Worm (Caenorhabditis elegans): ENCODE results near the gene spat-2.
A peak's percentile ranks its signal among the peaks of the same experiment; 100 is the strongest.

The spat-2 gene

DNA sequence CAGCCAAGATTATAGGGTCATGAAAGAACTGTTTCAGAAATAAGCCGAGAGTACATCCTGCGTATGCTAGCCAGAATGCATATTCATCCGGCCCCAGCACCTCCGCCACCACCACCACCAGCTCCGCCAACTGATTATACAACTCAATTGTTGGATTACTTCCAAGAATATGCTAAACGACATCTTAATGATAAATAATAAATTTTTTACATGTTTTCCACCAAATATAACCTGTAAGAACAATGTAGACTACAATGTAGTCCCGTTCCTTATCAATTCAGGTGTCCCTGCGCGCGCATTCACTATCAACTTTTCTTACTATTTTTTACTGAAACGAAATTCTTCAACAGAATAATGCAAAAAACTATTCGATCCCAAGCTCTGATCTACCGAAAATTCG is 3.9 kb upstream of the spat-2 start, which contains the start of gene Y48A6B.9:
TSS of gene Y48A6B.9 (plus strand) at position 301 of the 400 bp plus-strand sequence.
- no peak for TF ChIP-seq ets-7 (tag; optimal IDR thresholded peaks at IDR 0.05)
- no peak for TF ChIP-seq ceh-36 (tag; optimal IDR thresholded peaks at IDR 0.05)
- TF ChIP-seq ceh-13 (GFP tag; optimal IDR thresholded peaks at IDR 0.05): no peak
- no peak for TF ChIP-seq flt-1 (GFP tag; IDR thresholded peaks at IDR 0.05)
- TF ChIP-seq aly-1 (tag; optimal IDR thresholded peaks at IDR 0.05): no peak
- TF ChIP-seq F13C5.2 (tag; optimal IDR thresholded peaks at IDR 0.05): no peak
- no peak for TF ChIP-seq B0310.2 (tag; optimal IDR thresholded peaks at IDR 0.05)
- TF ChIP-seq pes-1 (GFP tag; IDR thresholded peaks at IDR 0.05): no peak
- TF ChIP-seq tbx-37 (GFP tag; conservative IDR thresholded peaks at IDR 0.05): no peak
- TF ChIP-seq hmg-4 (GFP tag; optimal IDR thresholded peaks at IDR 0.05): no peak
- TF ChIP-seq hnd-1 (tag; optimal IDR thresholded peaks at IDR 0.05): no peak
- TF ChIP-seq tra-4 (tag; optimal IDR thresholded peaks at IDR 0.05): no peak
- TF ChIP-seq ama-1 (optimal IDR thresholded peaks at IDR 0.05): no peak
- no peak for TF ChIP-seq hmbx-1 (tag; optimal IDR thresholded peaks at IDR 0.05)
- TF ChIP-seq scrt-1 (GFP tag; IDR thresholded peaks at IDR 0.05): no peak
- TF ChIP-seq tbx-11 (GFP tag; IDR thresholded peaks at IDR 0.05): no peak
- no peak for TF ChIP-seq sea-1 (GFP tag; conservative IDR thresholded peaks at IDR 0.05)

DNA sequence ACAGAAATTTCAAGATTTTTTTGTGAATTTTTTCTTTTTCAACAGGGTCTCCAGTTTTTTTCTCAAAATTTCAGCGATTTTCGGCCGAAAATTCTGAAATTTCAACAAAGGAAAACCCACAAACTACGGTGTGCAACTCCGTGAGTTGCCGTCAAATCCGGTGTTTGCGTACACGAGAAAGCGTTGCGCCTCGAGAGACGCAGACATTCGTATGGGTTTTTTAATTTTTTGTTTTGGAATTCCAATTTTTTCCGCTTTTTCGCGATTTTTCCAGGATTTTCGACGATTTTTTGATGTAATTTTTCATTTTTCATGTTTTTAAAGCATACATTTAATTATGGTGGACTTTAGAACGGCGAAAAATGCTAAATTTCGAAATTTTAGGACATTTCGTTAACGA is 608 bp upstream of the spat-2 start:
- TF ChIP-seq hnd-1 (tag; optimal IDR thresholded peaks at IDR 0.05) (no peak), sea-1 (GFP tag; conservative IDR thresholded peaks at IDR 0.05) (no peak), ama-1 (optimal IDR thresholded peaks at IDR 0.05) (no peak), flt-1 (GFP tag; IDR thresholded peaks at IDR 0.05) (0 out of 2 replicates have a peak, but pooled peaks have one; percentile 7), B0310.2 (tag; optimal IDR thresholded peaks at IDR 0.05) (no peak), ets-7 (tag; optimal IDR thresholded peaks at IDR 0.05) (no peak), scrt-1 (GFP tag; IDR thresholded peaks at IDR 0.05) (no peak), F13C5.2 (tag; optimal IDR thresholded peaks at IDR 0.05) (peak; percentile 67), hmg-4 (GFP tag; optimal IDR thresholded peaks at IDR 0.05) (no peak), tra-4 (tag; optimal IDR thresholded peaks at IDR 0.05) (no peak), ceh-13 (GFP tag; optimal IDR thresholded peaks at IDR 0.05) (no peak), pes-1 (GFP tag; IDR thresholded peaks at IDR 0.05) (no peak), tbx-11 (GFP tag; IDR thresholded peaks at IDR 0.05) (no peak), hmbx-1 (tag; optimal IDR thresholded peaks at IDR 0.05) (no peak), tbx-37 (GFP tag; conservative IDR thresholded peaks at IDR 0.05) (no peak), aly-1 (tag; optimal IDR thresholded peaks at IDR 0.05) (no peak)

DNA sequence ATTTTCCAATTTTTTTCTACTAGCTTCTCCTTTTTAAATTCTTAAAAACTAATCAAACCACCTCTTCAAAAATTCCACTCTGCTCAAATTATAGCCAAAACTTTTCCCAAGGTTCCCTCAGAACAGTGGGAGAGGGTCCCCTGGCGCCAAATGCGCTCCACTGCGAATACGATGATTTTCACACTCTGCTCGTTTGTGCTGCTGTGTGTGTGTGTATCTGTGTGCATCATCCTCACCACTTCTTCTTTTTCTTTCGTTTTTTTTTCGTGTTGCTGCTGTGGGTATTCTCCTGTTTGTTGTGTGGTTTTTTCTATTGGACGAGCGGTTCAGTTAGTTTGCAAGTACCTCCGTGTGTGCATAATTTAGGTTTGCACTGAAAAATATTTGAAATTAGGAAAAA is 2.5 kb downstream of the spat-2 start:
- TF ChIP-seq ceh-13 (GFP tag; optimal IDR thresholded peaks at IDR 0.05): no peak
- TF ChIP-seq scrt-1 (GFP tag; IDR thresholded peaks at IDR 0.05): no peak
- no peak for TF ChIP-seq hmg-4 (GFP tag; optimal IDR thresholded peaks at IDR 0.05)
- no peak for TF ChIP-seq aly-1 (tag; optimal IDR thresholded peaks at IDR 0.05)
- TF ChIP-seq tbx-37 (GFP tag; conservative IDR thresholded peaks at IDR 0.05): no peak
- no peak for TF ChIP-seq B0310.2 (tag; optimal IDR thresholded peaks at IDR 0.05)
- TF ChIP-seq ceh-36 (tag; optimal IDR thresholded peaks at IDR 0.05): no peak
- TF ChIP-seq F13C5.2 (tag; optimal IDR thresholded peaks at IDR 0.05): no peak
- TF ChIP-seq hmbx-1 (tag; optimal IDR thresholded peaks at IDR 0.05): no peak
- TF ChIP-seq tra-4 (tag; optimal IDR thresholded peaks at IDR 0.05): no peak
- no peak for TF ChIP-seq flt-1 (GFP tag; IDR thresholded peaks at IDR 0.05)
- TF ChIP-seq pes-1 (GFP tag; IDR thresholded peaks at IDR 0.05): no peak
- no peak for TF ChIP-seq hnd-1 (tag; optimal IDR thresholded peaks at IDR 0.05)
- TF ChIP-seq ama-1 (optimal IDR thresholded peaks at IDR 0.05): no peak
- TF ChIP-seq ets-7 (tag; optimal IDR thresholded peaks at IDR 0.05): no peak
- no peak for TF ChIP-seq sea-1 (GFP tag; conservative IDR thresholded peaks at IDR 0.05)

- TF ChIP-seq pes-1 (GFP tag; IDR thresholded peaks at IDR 0.05) (no peak), hmg-4 (GFP tag; optimal IDR thresholded peaks at IDR 0.05) (no peak), flt-1 (GFP tag; IDR thresholded peaks at IDR 0.05) (no peak), tra-4 (tag; optimal IDR thresholded peaks at IDR 0.05) (no peak), tbx-37 (GFP tag; conservative IDR thresholded peaks at IDR 0.05) (no peak), B0310.2 (tag; optimal IDR thresholded peaks at IDR 0.05) (no peak), scrt-1 (GFP tag; IDR thresholded peaks at IDR 0.05) (no peak), ceh-36 (tag; optimal IDR thresholded peaks at IDR 0.05) (no peak), ets-7 (tag; optimal IDR thresholded peaks at IDR 0.05) (no peak), F13C5.2 (tag; optimal IDR thresholded peaks at IDR 0.05) (no peak), tbx-11 (GFP tag; IDR thresholded peaks at IDR 0.05) (no peak), ama-1 (optimal IDR thresholded peaks at IDR 0.05) (no peak), hmbx-1 (tag; optimal IDR thresholded peaks at IDR 0.05) (no peak), aly-1 (tag; optimal IDR thresholded peaks at IDR 0.05) (no peak), ceh-13 (GFP tag; optimal IDR thresholded peaks at IDR 0.05) (no peak)
Observed at ce11 chrIII:11040606-11041005, 3.9 kb downstream of the spat-2 start.

DNA sequence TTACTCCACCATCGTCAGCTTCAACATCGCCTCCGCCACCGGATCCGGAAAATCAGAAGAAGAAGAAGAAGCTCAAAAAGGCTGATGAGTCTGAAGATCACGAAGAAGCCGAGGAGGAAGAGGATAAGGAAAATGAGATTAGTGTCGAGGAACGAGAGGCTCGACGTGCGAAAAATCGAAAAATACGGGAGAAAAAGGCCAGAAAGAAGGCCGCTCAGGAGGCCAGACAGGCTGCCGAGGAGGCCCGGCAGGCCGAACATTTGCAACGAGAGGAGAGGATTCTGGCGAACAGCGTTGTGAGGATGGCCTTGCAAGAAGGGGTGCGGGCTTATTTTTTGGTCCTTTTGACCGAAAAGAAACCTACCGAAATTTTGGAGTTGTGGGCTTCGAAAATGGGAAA is 8.5 kb downstream of the spat-2 start:
- TF ChIP-seq aly-1 (tag; optimal IDR thresholded peaks at IDR 0.05) (no peak), ets-7 (tag; optimal IDR thresholded peaks at IDR 0.05) (no peak), ceh-13 (GFP tag; optimal IDR thresholded peaks at IDR 0.05) (no peak), F13C5.2 (tag; optimal IDR thresholded peaks at IDR 0.05) (no peak), pes-1 (GFP tag; IDR thresholded peaks at IDR 0.05) (no peak), hmbx-1 (tag; optimal IDR thresholded peaks at IDR 0.05) (no peak), scrt-1 (GFP tag; IDR thresholded peaks at IDR 0.05) (no peak), ama-1 (optimal IDR thresholded peaks at IDR 0.05) (no peak), hmg-4 (GFP tag; optimal IDR thresholded peaks at IDR 0.05) (no peak)

DNA sequence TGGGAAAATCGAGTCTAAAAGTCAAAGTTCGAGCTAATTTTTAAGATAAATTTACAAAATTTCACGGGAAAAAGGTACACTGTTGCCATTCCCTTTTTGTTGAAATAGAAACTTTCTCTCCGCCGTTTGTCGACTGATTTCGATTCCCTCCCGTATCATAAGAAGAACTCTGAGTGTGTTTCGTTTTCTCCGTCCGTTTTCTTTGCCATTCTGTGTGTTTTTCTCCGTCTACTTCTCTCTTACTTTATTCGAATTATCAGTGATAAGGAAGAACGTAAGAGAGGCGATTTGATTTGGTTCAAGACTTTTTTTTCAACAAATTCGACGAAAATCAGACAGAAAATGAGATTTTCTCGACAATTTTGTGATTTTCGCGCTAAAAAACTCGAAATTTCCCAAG is 9.8 kb downstream of the spat-2 start:
- TF ChIP-seq ets-7 (tag; optimal IDR thresholded peaks at IDR 0.05) (no peak), flt-1 (GFP tag; IDR thresholded peaks at IDR 0.05) (no peak)

DNA sequence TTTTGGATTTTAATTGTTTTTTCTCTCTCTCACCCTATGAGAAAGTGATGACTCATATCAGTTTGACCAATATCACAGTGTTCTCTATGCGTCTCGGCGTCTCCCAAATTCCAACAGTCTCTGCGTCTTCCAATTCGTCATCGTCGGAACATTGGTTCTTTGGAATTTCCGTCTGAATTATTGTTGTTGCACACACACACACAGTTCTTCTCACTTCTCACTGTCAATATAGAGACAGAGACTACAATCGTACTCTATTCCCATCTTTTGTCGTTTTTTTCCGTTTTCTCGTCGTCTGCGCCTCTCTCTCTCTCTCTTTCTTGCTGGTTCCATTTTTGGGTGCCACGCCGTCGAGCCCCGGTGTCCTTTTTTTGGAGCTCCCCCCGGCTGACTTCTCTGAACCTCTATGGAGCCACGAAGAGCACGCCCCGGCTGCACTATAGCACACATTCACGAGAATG is 13.9 kb downstream of the spat-2 start:
- TF ChIP-seq tbx-37 (GFP tag; conservative IDR thresholded peaks at IDR 0.05): no peak
- TF ChIP-seq aly-1 (tag; optimal IDR thresholded peaks at IDR 0.05): no peak
- TF ChIP-seq ceh-13 (GFP tag; optimal IDR thresholded peaks at IDR 0.05): no peak
- no peak for TF ChIP-seq ceh-36 (tag; optimal IDR thresholded peaks at IDR 0.05)
- TF ChIP-seq ets-7 (tag; optimal IDR thresholded peaks at IDR 0.05): no peak

DNA sequence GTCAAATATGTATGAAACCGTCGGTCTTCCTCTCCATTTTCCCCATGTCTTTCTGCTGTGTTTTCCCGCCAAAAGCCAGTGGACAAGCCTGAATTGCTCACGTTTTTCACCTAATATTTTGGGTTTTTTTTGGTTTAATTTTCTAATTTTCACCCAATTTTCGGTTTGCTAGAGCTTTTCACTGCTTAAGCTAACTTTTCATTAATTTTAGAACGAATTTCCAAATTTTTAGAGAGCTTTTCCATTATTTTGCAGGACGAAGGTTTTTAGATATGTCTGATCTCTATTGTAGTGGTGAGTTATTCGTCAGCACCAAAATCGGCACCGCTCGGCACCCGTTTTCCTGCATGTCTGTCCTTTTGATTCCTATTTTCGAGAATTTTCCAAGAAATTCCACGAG is 16.9 kb downstream of the spat-2 start:
- TF ChIP-seq ceh-36 (tag; optimal IDR thresholded peaks at IDR 0.05): no peak
- TF ChIP-seq tbx-11 (GFP tag; IDR thresholded peaks at IDR 0.05): no peak
- no peak for TF ChIP-seq flt-1 (GFP tag; IDR thresholded peaks at IDR 0.05)
